Worm (Caenorhabditis elegans) whole organism, L1 larva: ENCODE results near the gene wrm-1.

Source experiments
- C34B4.2 ChIP-seq: sonication (generic microtip); optimal IDR thresholded peaks from 2 replicates; lab custom pipeline; 2017; ENCODE audit warnings: mild to moderate bottlenecking, missing genetic modification characterization, missing compliant biosample characterization
- aly-2 ChIP-seq: fragments of 150-350 bp; optimal IDR thresholded peaks from 2 replicates; lab custom pipeline; 2014; ENCODE audit warnings: missing biosample characterization, missing genetic modification characterization
- egl-27 ChIP-seq, 2 experiments: fragments of 150-350 bp in 1 of 2; sonication (generic microtip); optimal IDR thresholded peaks; 3 replicates each; lab custom pipeline; 2017 to 2018; ENCODE audit warnings: missing biosample characterization in 2 of 2, missing genetic modification characterization in 2 of 2, missing genetic modification reagents in 2 of 2
- jun-1 ChIP-seq: fragments of 150-350 bp; optimal IDR thresholded peaks from 2 replicates; lab custom pipeline; 2014; ENCODE audit warnings: missing biosample characterization, missing genetic modification reagents, missing genetic modification characterization
- lin-13 ChIP-seq: fragments of 150-350 bp; optimal IDR thresholded peaks from 2 replicates; lab custom pipeline; 2014; ENCODE audit warnings: missing biosample characterization, missing genetic modification reagents, missing genetic modification characterization
- lir-3 ChIP-seq: sonication (generic microtip); optimal IDR thresholded peaks from 2 replicates; lab custom pipeline; 2016; ENCODE audit warnings: mild to moderate bottlenecking, missing genetic modification characterization, moderate library complexity, missing compliant biosample characterization; ENCODE audit not compliant: poor library complexity
- lsy-2 ChIP-seq, 2 experiments: fragments of 150-350 bp; optimal IDR thresholded peaks; 2 replicates each; lab custom pipeline; 2014; ENCODE audit warnings: missing biosample characterization in 2 of 2, missing genetic modification characterization in 2 of 2
- nhr-77 ChIP-seq: fragments of 150-350 bp; optimal IDR thresholded peaks from 2 replicates; lab custom pipeline; 2014; ENCODE audit warnings: missing biosample characterization, missing genetic modification characterization
- nhr-84 ChIP-seq: sonication (generic microtip); optimal IDR thresholded peaks from 2 replicates; lab custom pipeline; 2017; ENCODE audit warnings: missing biosample characterization, missing genetic modification characterization

- TF ChIP-seq egl-27 (tag; optimal IDR thresholded peaks at IDR 0.05; lab: Kevin White, UChicago) (no peak), nhr-77 (tag; lab: Kevin White, UChicago) (no peak), aly-2 (tag; lab: Kevin White, UChicago) (no peak), C34B4.2 (tag; lab: Kevin White, UChicago) (no peak), lir-3 (tag; lab: Kevin White, UChicago) (no peak), nhr-84 (tag; lab: Kevin White, UChicago) (no peak), lsy-2 (tag; optimal IDR thresholded peaks at IDR 0.05; lab: Kevin White, UChicago) (no peak), jun-1 (no peak), lin-13 (GFP tag; lab: Kevin White, UChicago) (no peak)
Observed at ce11 chrIII:5769726-5770235, 47.1 kb downstream of the wrm-1 start, which contains the start of gene cutl-23.
